Worm (Caenorhabditis elegans) whole organism, L4/young adult: ENCODE data around the gene elt-1.

Source experiments
- W03F9.2 ChIP-seq: fragments of 150-350 bp; optimal IDR thresholded peaks from 2 replicates; lab custom pipeline; 2014; ENCODE audit warnings: missing biosample characterization, missing genetic modification characterization
- dao-5 ChIP-seq: sonication (generic microtip); optimal IDR thresholded peaks from 2 replicates; lab custom pipeline; 2016; ENCODE audit warnings: missing genotype, missing genetic modification characterization, moderate library complexity, missing compliant biosample characterization
- him-1 ChIP-seq: sonication (generic microtip); optimal IDR thresholded peaks from 2 replicates; lab custom pipeline; 2016; ENCODE audit warnings: missing genotype, missing genetic modification reagents, missing genetic modification characterization, missing compliant biosample characterization

- no peak for TF ChIP-seq him-1
- no peak for TF ChIP-seq dao-5 (tag; lab: Kevin White, UChicago)
- TF ChIP-seq W03F9.2 = no peak
Observed at ce11 chrIV:9631579-9631978, 16.8 kb downstream of the elt-1 start.
